Worm (Caenorhabditis elegans): ENCODE measurements around the gene algn-2.

The algn-2 gene

ce11 chrII:5374967-5375366 lies at the start of gene algn-2:
Gene algn-2, plus strand, starts transcription at chrII:5375267.
- no peak for TF ChIP-seq him-1 (tag; optimal IDR thresholded peaks at IDR 0.05)
- TF ChIP-seq dao-5 (tag; optimal IDR thresholded peaks at IDR 0.05): no peak
- TF ChIP-seq W03F9.2 (tag; optimal IDR thresholded peaks at IDR 0.05): no peak

ce11 chrII:5326024-5326627 lies 48.9 kb upstream of the algn-2 start:
- TF ChIP-seq him-1 (tag; optimal IDR thresholded peaks at IDR 0.05): peak; percentile 74
- TF ChIP-seq dao-5 (tag; optimal IDR thresholded peaks at IDR 0.05): no peak
- TF ChIP-seq W03F9.2 (tag; optimal IDR thresholded peaks at IDR 0.05): no peak

DNA sequence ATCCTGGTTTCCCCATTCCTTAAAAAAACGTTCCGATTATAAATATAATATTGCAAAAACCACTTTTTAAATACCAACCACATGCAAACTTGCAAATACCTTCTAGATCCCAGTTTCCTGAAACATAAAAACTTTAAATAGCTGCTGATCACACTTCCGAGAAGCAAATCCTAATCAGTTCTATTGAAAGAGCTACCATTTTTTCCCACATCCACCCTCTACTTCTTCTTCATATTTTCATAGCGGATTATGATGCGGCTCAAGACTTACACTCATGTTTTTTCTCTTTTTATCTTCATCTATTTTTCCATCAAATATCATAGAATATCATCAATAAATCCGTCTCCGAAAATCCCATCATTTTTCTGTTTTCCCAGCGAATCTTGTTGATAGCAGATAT lies 48.2 kb upstream of the algn-2 start:
- TF ChIP-seq dao-5 (tag; optimal IDR thresholded peaks at IDR 0.05) (no peak), him-1 (tag; optimal IDR thresholded peaks at IDR 0.05) (no peak), W03F9.2 (tag; optimal IDR thresholded peaks at IDR 0.05) (no peak)

DNA sequence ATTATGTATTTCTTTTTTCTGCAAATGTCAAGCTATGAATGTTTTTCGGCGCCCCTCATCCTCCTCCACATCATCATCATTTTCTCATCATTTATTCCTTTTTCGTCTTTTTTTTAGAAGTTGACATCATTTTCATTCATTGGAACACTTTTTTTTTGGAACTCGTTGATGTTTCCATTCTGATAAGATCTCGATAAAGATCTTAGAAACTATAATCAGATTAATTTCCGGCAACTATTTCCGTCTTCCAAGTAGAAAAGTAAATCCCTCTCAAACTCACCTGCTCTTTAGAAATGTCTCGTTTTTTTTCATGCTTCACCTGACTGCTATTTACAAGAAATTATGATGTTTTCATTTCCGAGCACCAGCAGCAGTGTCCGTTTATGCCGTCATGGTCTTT lies 46.2 kb upstream of the algn-2 start:
- TF ChIP-seq him-1 (tag; optimal IDR thresholded peaks at IDR 0.05): no peak
- no peak for TF ChIP-seq W03F9.2 (tag; optimal IDR thresholded peaks at IDR 0.05)
- no peak for TF ChIP-seq dao-5 (tag; optimal IDR thresholded peaks at IDR 0.05)

DNA sequence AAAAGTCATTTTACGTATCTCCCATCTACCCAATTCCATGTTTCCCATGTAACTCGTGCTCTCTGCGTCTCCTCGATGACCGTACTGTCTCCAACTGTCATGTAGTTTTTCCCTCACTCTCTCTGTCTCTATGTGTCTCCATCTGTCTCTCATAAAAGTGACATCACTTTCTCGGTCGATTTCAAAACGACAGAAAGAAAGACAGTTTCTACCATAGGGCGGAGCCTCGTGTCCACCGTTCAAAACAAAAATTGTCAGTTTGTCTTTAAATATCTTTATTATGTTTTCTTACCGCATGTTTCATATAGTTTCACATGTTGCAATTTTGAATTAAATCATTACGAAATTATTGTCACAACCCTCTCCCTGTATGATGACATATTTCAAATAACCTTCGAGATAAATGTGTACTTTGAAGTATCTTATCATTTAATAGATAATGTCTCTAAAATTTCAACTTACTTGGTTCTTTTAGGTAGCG lies 44.8 kb upstream of the algn-2 start:
- TF ChIP-seq dao-5 (tag; optimal IDR thresholded peaks at IDR 0.05) (no peak), W03F9.2 (tag; optimal IDR thresholded peaks at IDR 0.05) (peak; percentile 25)

ce11 chrII:5331677-5332303 lies 43.3 kb upstream of the algn-2 start:
- TF ChIP-seq dao-5 (tag; optimal IDR thresholded peaks at IDR 0.05) (no peak), W03F9.2 (tag; optimal IDR thresholded peaks at IDR 0.05) (no peak), him-1 (tag; optimal IDR thresholded peaks at IDR 0.05) (no peak)

DNA sequence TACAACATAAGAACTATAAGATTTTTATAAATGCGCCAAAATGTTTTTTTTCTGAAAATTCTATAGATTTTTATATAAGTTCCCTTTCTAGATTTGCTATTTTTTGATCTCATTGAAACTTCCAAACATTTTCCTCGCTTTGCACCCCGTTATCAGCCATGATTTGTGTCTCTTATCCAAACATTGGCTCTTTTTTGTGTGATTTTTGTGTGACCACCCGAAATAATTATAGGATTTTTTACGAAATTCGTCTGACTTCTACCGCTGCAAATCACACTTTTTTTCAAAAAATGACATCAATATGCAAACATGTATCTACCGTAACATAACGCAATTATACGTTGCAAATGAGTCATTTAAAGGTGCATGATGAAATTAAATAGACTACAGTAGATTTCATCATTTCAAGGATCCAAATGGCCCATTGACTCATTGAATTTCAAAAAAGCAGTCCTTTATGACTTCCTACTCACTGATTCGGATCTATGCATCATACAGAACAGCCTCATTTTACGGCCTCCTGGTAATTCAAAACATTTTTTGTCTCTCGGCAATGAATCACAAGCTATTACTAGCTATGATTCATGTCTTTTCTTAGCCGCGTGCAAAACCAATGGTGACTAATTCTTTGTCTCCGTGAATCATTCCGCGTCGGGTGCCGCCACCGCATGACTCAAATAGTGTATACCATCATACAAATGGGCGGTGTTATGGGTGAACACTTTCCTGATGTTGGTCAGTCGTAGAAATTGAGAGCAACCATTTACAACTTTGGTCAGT lies 42.5 kb upstream of the algn-2 start:
- TF ChIP-seq him-1 (tag; optimal IDR thresholded peaks at IDR 0.05): no peak
- no peak for TF ChIP-seq W03F9.2 (tag; optimal IDR thresholded peaks at IDR 0.05)
- TF ChIP-seq dao-5 (tag; optimal IDR thresholded peaks at IDR 0.05): no peak

- TF ChIP-seq him-1 (tag; optimal IDR thresholded peaks at IDR 0.05): no peak
- TF ChIP-seq dao-5 (tag; optimal IDR thresholded peaks at IDR 0.05): no peak
- TF ChIP-seq W03F9.2 (tag; optimal IDR thresholded peaks at IDR 0.05): no peak
These were observed 41.3 kb upstream of the algn-2 start for ce11 chrII:5333729-5334255.

ce11 chrII:5334628-5335027 lies 40.4 kb upstream of the algn-2 start:
- TF ChIP-seq him-1 (tag; optimal IDR thresholded peaks at IDR 0.05) (no peak), dao-5 (tag; optimal IDR thresholded peaks at IDR 0.05) (no peak), W03F9.2 (tag; optimal IDR thresholded peaks at IDR 0.05) (no peak)

- no peak for TF ChIP-seq W03F9.2 (tag; optimal IDR thresholded peaks at IDR 0.05)
- TF ChIP-seq him-1 (tag; optimal IDR thresholded peaks at IDR 0.05): no peak
- TF ChIP-seq dao-5 (tag; optimal IDR thresholded peaks at IDR 0.05): no peak
These were observed 39.6 kb upstream of the algn-2 start for ce11 chrII:5335370-5336034.

DNA sequence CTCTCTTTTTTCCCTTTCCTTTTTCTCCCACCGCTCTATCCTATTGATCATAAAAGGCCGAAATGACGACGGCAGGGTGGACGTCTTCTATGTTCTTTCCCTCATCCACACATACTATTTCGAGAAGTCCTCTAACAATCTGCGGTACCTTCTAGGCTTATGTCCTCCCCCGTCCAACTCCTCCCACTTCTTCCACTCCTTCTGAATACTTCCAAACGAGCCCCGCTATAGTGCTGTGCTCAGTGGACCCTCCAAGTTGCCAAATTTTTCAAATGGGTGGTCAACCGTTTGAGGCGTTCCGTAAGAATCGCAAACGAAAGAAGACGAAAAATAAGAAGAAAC lies 39.1 kb upstream of the algn-2 start:
- TF ChIP-seq W03F9.2 (tag; optimal IDR thresholded peaks at IDR 0.05) (no peak), dao-5 (tag; optimal IDR thresholded peaks at IDR 0.05) (peak; percentile 2), him-1 (tag; optimal IDR thresholded peaks at IDR 0.05) (peak; percentile 70)

- TF ChIP-seq dao-5 (tag; optimal IDR thresholded peaks at IDR 0.05) (no peak), W03F9.2 (tag; optimal IDR thresholded peaks at IDR 0.05) (peak; percentile 12), him-1 (tag; optimal IDR thresholded peaks at IDR 0.05) (peak; percentile 40)
These were observed 38.2 kb upstream of the algn-2 start for ce11 chrII:5336660-5337494.

DNA sequence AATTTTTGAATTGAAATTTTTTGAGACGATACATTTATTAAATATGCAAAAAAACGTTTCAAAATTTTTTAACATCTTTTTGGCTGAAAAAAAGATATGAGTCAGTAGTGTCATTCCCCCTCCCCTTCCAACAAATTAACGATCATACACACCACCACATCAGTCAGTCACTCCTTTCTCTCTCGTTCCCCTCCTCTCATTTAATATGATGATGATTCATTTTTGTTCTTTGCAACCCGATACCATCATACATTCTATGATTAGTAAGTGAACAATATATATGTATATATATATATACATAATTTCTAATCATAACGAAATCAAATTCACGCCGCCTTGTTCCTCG lies 37.6 kb upstream of the algn-2 start:
- TF ChIP-seq W03F9.2 (tag; optimal IDR thresholded peaks at IDR 0.05): no peak
- no peak for TF ChIP-seq him-1 (tag; optimal IDR thresholded peaks at IDR 0.05)
- no peak for TF ChIP-seq dao-5 (tag; optimal IDR thresholded peaks at IDR 0.05)
